Worm (Caenorhabditis elegans) whole organism, late embryonic: ENCODE measurements around the gene ubh-1.

Experiments
- C38D4.7 ChIP-seq: fragments of 200-800 bp; sonication (Bioruptor generic); optimal IDR thresholded peaks from 2 replicates; lab custom pipeline; 2018; ENCODE audit warnings: mild to moderate bottlenecking, missing genetic modification characterization, moderate library complexity, missing compliant biosample characterization
- K09A11.1 ChIP-seq: sonication (generic microtip); optimal IDR thresholded peaks from 2 replicates; lab custom pipeline; 2017; ENCODE audit warnings: antibody characterized with exemption, mild to moderate bottlenecking, missing genetic modification characterization, missing compliant biosample characterization; ENCODE audit not compliant: insufficient read depth
- T23F11.4 ChIP-seq: fragments of 200-800 bp; sonication (Bioruptor generic); optimal IDR thresholded peaks from 2 replicates; lab custom pipeline; 2018; ENCODE audit warnings: mild to moderate bottlenecking, missing genetic modification characterization, missing compliant biosample characterization
- Y22D7AL.16 ChIP-seq: sonication (generic microtip); optimal IDR thresholded peaks from 2 replicates; lab custom pipeline; 2016; ENCODE audit warnings: missing genetic modification characterization, missing compliant biosample characterization
- ama-1 ChIP-seq: fragments of 150-350 bp; optimal IDR thresholded peaks from 2 replicates; lab custom pipeline; 2014
- ceh-14 ChIP-seq: sonication (generic microtip); optimal IDR thresholded peaks from 2 replicates; lab custom pipeline; 2016; ENCODE audit warnings: missing genotype, missing genetic modification characterization, missing compliant biosample characterization
- ceh-2 ChIP-seq: sonication (generic microtip); optimal IDR thresholded peaks from 2 replicates; lab custom pipeline; 2016; ENCODE audit warnings: missing genotype, missing genetic modification characterization, missing compliant biosample characterization
- ceh-24 ChIP-seq: sonication (generic microtip); optimal IDR thresholded peaks from 2 replicates; lab custom pipeline; 2016; ENCODE audit warnings: mild to moderate bottlenecking, missing genetic modification characterization, missing compliant biosample characterization
- ceh-45 ChIP-seq: fragments of 200-800 bp; sonication (Bioruptor generic); IDR thresholded peaks from 2 replicates; pipeline ENCODE4 v1.3.6; 2022; ENCODE audit warnings: missing genetic modification reagents, missing genetic modification characterization, missing compliant biosample characterization
- ceh-48 ChIP-seq: sonication (generic microtip); optimal IDR thresholded peaks from 2 replicates; lab custom pipeline; 2016; ENCODE audit warnings: missing genetic modification characterization, inconsistent platforms, missing compliant biosample characterization
- ceh-9 ChIP-seq: sonication (generic microtip); optimal IDR thresholded peaks from 2 replicates; lab custom pipeline; 2016; ENCODE audit warnings: mild to moderate bottlenecking, missing genetic modification characterization, inconsistent platforms, missing compliant biosample characterization
- che-1 ChIP-seq: sonication (generic microtip); optimal IDR thresholded peaks from 2 replicates; lab custom pipeline; 2016; ENCODE audit warnings: mild to moderate bottlenecking, missing genetic modification characterization, missing compliant biosample characterization
- dve-1 ChIP-seq: sonication (generic microtip); optimal IDR thresholded peaks from 2 replicates; lab custom pipeline; 2017; ENCODE audit warnings: antibody characterized with exemption, mild to moderate bottlenecking, missing genetic modification characterization, missing compliant biosample characterization
- elt-2 ChIP-seq: sonication (generic microtip); optimal IDR thresholded peaks from 2 replicates; lab custom pipeline; 2016; ENCODE audit warnings: missing genetic modification reagents, missing genetic modification characterization, missing compliant biosample characterization
- ets-4 ChIP-seq: sonication (generic microtip); optimal IDR thresholded peaks from 2 replicates; lab custom pipeline; 2016; ENCODE audit warnings: missing genetic modification characterization, missing compliant biosample characterization
- eyg-1 ChIP-seq: sonication (generic microtip); optimal IDR thresholded peaks from 2 replicates; lab custom pipeline; 2016; ENCODE audit warnings: missing genotype, missing genetic modification characterization, missing compliant biosample characterization
- fax-1 ChIP-seq: sonication (generic microtip); optimal IDR thresholded peaks from 2 replicates; lab custom pipeline; 2016; ENCODE audit warnings: missing genotype, missing genetic modification characterization, missing compliant biosample characterization
- fkh-6 ChIP-seq: sonication (generic microtip); optimal IDR thresholded peaks from 2 replicates; lab custom pipeline; 2016; ENCODE audit warnings: missing genetic modification characterization, missing compliant biosample characterization
- hlh-13 ChIP-seq: fragments of 200-800 bp; sonication (Bioruptor generic); optimal IDR thresholded peaks from 2 replicates; lab custom pipeline; 2018; ENCODE audit warnings: mild to moderate bottlenecking, missing genetic modification characterization, missing compliant biosample characterization
- hlh-8 ChIP-seq: sonication (generic microtip); optimal IDR thresholded peaks from 2 replicates; lab custom pipeline; 2016; ENCODE audit warnings: missing genotype, missing genetic modification characterization, missing compliant biosample characterization
- lim-6 ChIP-seq: sonication (generic microtip); optimal IDR thresholded peaks from 2 replicates; lab custom pipeline; 2016; ENCODE audit warnings: missing genetic modification characterization, missing compliant biosample characterization
- nfya-1 ChIP-seq: sonication (generic microtip); optimal IDR thresholded peaks from 2 replicates; lab custom pipeline; 2017; ENCODE audit warnings: missing genetic modification characterization, mild to moderate bottlenecking, missing compliant biosample characterization, antibody characterized with exemption, moderate library complexity
- npax-4 ChIP-seq: sonication (generic microtip); optimal IDR thresholded peaks from 2 replicates; lab custom pipeline; 2016; ENCODE audit warnings: missing genetic modification characterization, missing compliant biosample characterization
- odd-2 ChIP-seq: sonication (generic microtip); optimal IDR thresholded peaks from 2 replicates; lab custom pipeline; 2017; ENCODE audit warnings: antibody characterized with exemption, mild to moderate bottlenecking, missing genetic modification characterization, missing compliant biosample characterization
- pag-3 ChIP-seq: sonication (generic microtip); optimal IDR thresholded peaks from 2 replicates; lab custom pipeline; 2016; ENCODE audit warnings: missing compliant biosample characterization, missing genetic modification characterization, borderline replicate concordance
- pat-9 ChIP-seq: fragments of 200-800 bp; sonication (Bioruptor generic); optimal IDR thresholded peaks from 2 replicates; lab custom pipeline; 2018; ENCODE audit warnings: mild to moderate bottlenecking, missing genetic modification characterization, moderate library complexity, missing compliant biosample characterization
- pax-1 ChIP-seq: fragments of 150-350 bp; optimal IDR thresholded peaks from 2 replicates; lab custom pipeline; 2014; ENCODE audit warnings: missing biosample characterization, missing genetic modification characterization
- pqm-1 ChIP-seq: sonication (generic microtip); optimal IDR thresholded peaks from 2 replicates; lab custom pipeline; 2016; ENCODE audit warnings: missing genetic modification characterization, missing compliant biosample characterization
- sdc-2 ChIP-seq: sonication (generic microtip); optimal IDR thresholded peaks from 2 replicates; lab custom pipeline; 2016; ENCODE audit warnings: missing genotype, missing genetic modification characterization, missing compliant biosample characterization
- tbx-2 ChIP-seq: sonication (generic microtip); optimal IDR thresholded peaks from 2 replicates; lab custom pipeline; 2016; ENCODE audit warnings: missing genetic modification characterization, missing compliant biosample characterization
- tbx-7 ChIP-seq: sonication (generic microtip); optimal IDR thresholded peaks from 2 replicates; lab custom pipeline; 2016; ENCODE audit warnings: missing genotype, missing genetic modification characterization, missing compliant biosample characterization
- ttx-3 ChIP-seq: sonication (generic microtip); optimal IDR thresholded peaks from 2 replicates; lab custom pipeline; 2016; ENCODE audit warnings: missing genetic modification reagents, missing genetic modification characterization, missing compliant biosample characterization
- unc-3 ChIP-seq, 2 experiments: fragments of 200-800 bp in 1 of 2; sonication (Bioruptor generic) in 1 of 2; sonication (generic microtip) in 1 of 2; conservative IDR thresholded peaks in 1 of 2; optimal IDR thresholded peaks in 1 of 2; 2 replicates each; pipeline versions ENCODE4 v1.3.6 to Lab custom; 2016 to 2022; ENCODE audit warnings: missing compliant biosample characterization in 2 of 2, missing genetic modification characterization in 2 of 2, missing genetic modification reagents in 1 of 2

ubh-1 gene

DNA sequence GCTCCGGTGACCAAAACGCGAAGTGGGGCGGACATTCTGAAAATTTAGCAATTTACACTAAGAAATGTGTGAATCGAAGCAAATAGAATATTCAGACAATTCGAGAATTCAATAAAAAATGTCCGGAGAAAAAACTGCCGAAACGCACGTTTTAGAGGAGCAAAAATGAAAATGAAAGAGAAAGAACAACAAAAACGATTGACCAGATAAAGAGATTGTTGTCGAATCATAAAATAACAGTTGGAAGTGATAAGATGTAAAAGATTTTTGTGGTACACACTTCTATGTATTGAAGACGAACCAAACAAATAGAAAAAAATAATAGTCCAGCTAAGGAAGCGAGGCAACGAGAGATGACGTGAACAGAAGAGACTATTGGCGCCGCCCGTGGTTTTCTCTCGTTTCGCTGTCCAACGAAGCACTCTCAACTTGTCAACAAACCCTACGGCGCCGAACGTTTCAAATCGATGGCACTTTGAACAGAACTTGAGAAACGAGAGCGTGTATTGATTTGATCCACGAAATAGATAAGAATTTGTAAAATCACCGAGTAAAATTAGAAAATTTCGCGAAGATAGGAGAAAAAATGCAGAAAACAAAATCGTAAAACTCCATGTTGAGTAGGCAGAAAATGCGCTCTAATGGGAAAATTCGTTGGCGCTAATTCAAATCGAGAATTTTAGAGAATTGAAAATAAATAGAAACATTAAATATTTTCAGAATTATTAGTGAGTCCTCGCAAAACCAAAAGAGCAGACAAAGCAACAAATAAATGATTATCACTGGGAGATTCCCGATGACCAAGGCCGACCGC, 5.5 kb upstream of the ubh-1 start, which contains the start of gene mdh-1:
Gene mdh-1 (minus strand): TSS at position 36 of the 814 bp plus-strand sequence.
- TF ChIP-seq ceh-45, result no peak
- no peak for TF ChIP-seq hlh-8
- TF ChIP-seq ttx-3 (tag; lab: Kevin White, UChicago), result no peak
- TF ChIP-seq pat-9 (tag; lab: Kevin White, UChicago), result no peak
- TF ChIP-seq odd-2 (tag; lab: Kevin White, UChicago), result no peak
- no peak for TF ChIP-seq ama-1 (lab: Kevin White, UChicago)
- TF ChIP-seq ets-4 (tag; lab: Kevin White, UChicago), result no peak
- no peak for TF ChIP-seq pag-3
- no peak for TF ChIP-seq T23F11.4 (GFP tag; lab: Kevin White, UChicago)

ce11 chrV:6515344-6515743, 4.1 kb upstream of the ubh-1 start:
- no peak for TF ChIP-seq pax-1 (tag; lab: Kevin White, UChicago)
- no peak for TF ChIP-seq elt-2 (tag; lab: Kevin White, UChicago)
- TF ChIP-seq che-1 (tag; lab: Kevin White, UChicago), result no peak
- TF ChIP-seq dve-1 (tag; lab: Kevin White, UChicago), result no peak
- TF ChIP-seq pag-3, result no peak
- no peak for TF ChIP-seq fkh-6
- no peak for TF ChIP-seq ceh-2 (tag; lab: Kevin White, UChicago)
- no peak for TF ChIP-seq ceh-14 (tag; lab: Kevin White, UChicago)
- TF ChIP-seq unc-3 (GFP tag; conservative IDR thresholded peaks at IDR 0.05; lab: Robert Waterston, UW), result no peak
- TF ChIP-seq unc-3 (tag; optimal IDR thresholded peaks at IDR 0.05; lab: Kevin White, UChicago), result no peak
- TF ChIP-seq ttx-3 (tag; lab: Kevin White, UChicago), result no peak
- TF ChIP-seq odd-2 (tag; lab: Kevin White, UChicago), result no peak
- no peak for TF ChIP-seq C38D4.7
- TF ChIP-seq fax-1 (tag; lab: Kevin White, UChicago), result no peak
- TF ChIP-seq ceh-24 (tag; lab: Kevin White, UChicago), result no peak
- no peak for TF ChIP-seq Y22D7AL.16 (tag; lab: Kevin White, UChicago)
- TF ChIP-seq, all 69 proteins: peak for 0

ce11 chrV:6514887-6515324, 3.7 kb upstream of the ubh-1 start, which contains the start of gene dpy-11:
TSS of gene dpy-11 (minus strand) at chrV:6515240.
- TF ChIP-seq eyg-1 (no peak), ceh-45 (0 out of 2 replicates have a peak, but pooled peaks have one; percentile 40)
- TF ChIP-seq, all 69 proteins: peak for 1

DNA sequence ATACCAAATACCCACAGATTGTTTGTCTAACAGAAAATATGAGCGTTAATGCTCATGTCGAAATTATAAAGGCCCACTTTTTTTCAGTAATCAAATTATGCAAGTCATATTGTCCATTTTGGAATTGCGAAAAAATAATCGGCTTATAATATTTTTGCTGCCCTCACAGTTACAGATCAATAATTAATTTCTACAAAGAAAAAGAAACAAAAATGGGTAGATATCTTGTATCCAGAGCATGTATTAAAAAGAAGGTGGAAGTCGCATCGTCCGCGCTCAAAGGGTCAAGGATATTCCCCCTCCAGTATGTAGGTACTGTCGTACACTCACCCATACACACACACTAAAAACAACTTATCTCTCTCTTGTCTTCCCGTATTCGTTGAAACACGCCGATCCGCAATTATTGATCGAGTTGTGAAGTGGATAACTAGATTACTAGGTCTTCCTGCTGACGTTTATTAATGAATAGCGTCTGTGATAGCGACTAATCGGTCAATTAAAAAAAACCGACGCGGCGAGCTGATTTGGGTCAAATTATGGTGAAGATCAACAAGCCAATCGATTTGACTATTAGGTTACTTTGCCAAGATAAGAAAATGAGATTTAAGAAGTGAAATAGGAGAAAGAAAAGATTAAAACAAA, 2.7 kb upstream of the ubh-1 start:
- TF ChIP-seq npax-4 (tag; lab: Kevin White, UChicago), result no peak
- no peak for TF ChIP-seq ceh-24 (tag; lab: Kevin White, UChicago)
- TF ChIP-seq hlh-13, result no peak
- no peak for TF ChIP-seq hlh-8
- TF ChIP-seq fkh-6, result no peak
- no peak for TF ChIP-seq lim-6 (tag; lab: Kevin White, UChicago)
- TF ChIP-seq nfya-1, result no peak
- TF ChIP-seq ceh-48, result no peak
- no peak for TF ChIP-seq odd-2 (tag; lab: Kevin White, UChicago)
- no peak for TF ChIP-seq K09A11.1 (tag; lab: Kevin White, UChicago)
- no peak for TF ChIP-seq tbx-7 (tag; lab: Kevin White, UChicago)
- TF ChIP-seq pat-9 (tag; lab: Kevin White, UChicago), result no peak
- TF ChIP-seq sdc-2 (tag; lab: Kevin White, UChicago), result no peak
- TF ChIP-seq ceh-9 (tag; lab: Kevin White, UChicago), result no peak
- no peak for TF ChIP-seq pqm-1 (tag; lab: Kevin White, UChicago)
- no peak for TF ChIP-seq tbx-2 (tag; lab: Kevin White, UChicago)
- TF ChIP-seq, all 69 proteins: peak for 0
